Worm (Caenorhabditis elegans) whole organism, L4/young adult: ENCODE results near the gene grl-11.

Experiments used
- W03F9.2 ChIP-seq: fragments of 150-350 bp; optimal IDR thresholded peaks from 2 replicates; lab custom pipeline; 2014; ENCODE audit warnings: missing biosample characterization, missing genetic modification characterization
- dao-5 ChIP-seq: sonication (generic microtip); optimal IDR thresholded peaks from 2 replicates; lab custom pipeline; 2016; ENCODE audit warnings: missing genotype, missing genetic modification characterization, moderate library complexity, missing compliant biosample characterization
- him-1 ChIP-seq: sonication (generic microtip); optimal IDR thresholded peaks from 2 replicates; lab custom pipeline; 2016; ENCODE audit warnings: missing genotype, missing genetic modification reagents, missing genetic modification characterization, missing compliant biosample characterization

DNA sequence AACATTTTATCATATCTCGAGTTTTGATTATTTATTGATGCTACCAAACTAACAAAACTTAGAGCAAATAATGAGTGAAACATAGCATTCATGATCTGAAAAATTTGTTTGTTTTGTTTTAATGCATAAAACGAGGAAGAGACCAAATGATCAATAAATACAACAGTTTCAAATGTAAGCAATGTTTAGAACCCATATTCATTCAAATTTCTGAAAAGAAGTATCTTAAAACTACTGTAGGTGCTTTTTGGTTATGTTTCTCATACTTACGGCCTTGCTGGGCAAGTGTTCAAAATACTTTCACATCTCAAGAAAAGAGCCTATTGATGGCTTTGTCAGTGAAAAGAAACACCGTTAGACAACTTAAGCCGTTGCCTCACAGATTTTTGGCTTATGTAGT, 40.5 kb downstream of the grl-11 start, which contains the start of gene F02A9.1:
- no peak for TF ChIP-seq him-1 (tag; lab: Kevin White, UChicago)
- TF ChIP-seq W03F9.2 (tag; lab: Kevin White, UChicago) = no peak
- TF ChIP-seq dao-5 (tag; lab: Kevin White, UChicago) = no peak
